Fruit fly (Drosophila melanogaster) whole organism, embryonic: ENCODE data around the gene PolG2.
A peak's percentile ranks its signal among the peaks of the same experiment; 100 is the strongest.

Experiments
- CG10462 ChIP-seq: fragments of 200-800 bp; sonication (Bioruptor generic); optimal IDR thresholded peaks from 2 replicates; lab custom pipeline; 2016; ENCODE audit warnings: missing biosample characterization, missing genetic modification characterization
- CG10654 ChIP-seq: fragments of 200-800 bp; sonication (Bioruptor generic); optimal IDR thresholded peaks from 2 replicates; lab custom pipeline; 2016; ENCODE audit warnings: missing biosample characterization, missing genetic modification characterization
- CG11504 ChIP-seq: fragments of 200-800 bp; sonication (Bioruptor generic); optimal IDR thresholded peaks from 3 replicates; lab custom pipeline; 2019; ENCODE audit warnings: missing biosample characterization, mild to moderate bottlenecking, missing genetic modification characterization, moderate library complexity
- CG11560 ChIP-seq: fragments of 200-800 bp; sonication (Bioruptor generic); IDR thresholded peaks from 3 replicates; pipeline ENCODE4 v1.3.6; 2022; ENCODE audit warnings: missing biosample characterization, missing genetic modification characterization
- CG11723 ChIP-seq: fragments of 200-800 bp; sonication (Bioruptor generic); optimal IDR thresholded peaks from 2 replicates; lab custom pipeline; 2017; ENCODE audit warnings: missing biosample characterization, mild to moderate bottlenecking, missing genetic modification characterization
- CG12071 ChIP-seq: fragments of 200-800 bp; sonication (Bioruptor generic); optimal IDR thresholded peaks from 3 replicates; lab custom pipeline; 2018; ENCODE audit warnings: missing biosample characterization, mild to moderate bottlenecking, missing genetic modification characterization
- CG12942 ChIP-seq: fragments of 200-800 bp; sonication (Bioruptor generic); optimal IDR thresholded peaks from 3 replicates; lab custom pipeline; 2016; ENCODE audit warnings: missing biosample characterization, missing genetic modification characterization
- CG13287 ChIP-seq: fragments of 200-800 bp; sonication (Bioruptor generic); IDR thresholded peaks from 2 replicates; pipeline ENCODE4 v1.3.6; 2022; ENCODE audit warnings: missing biosample characterization, missing genetic modification characterization; ENCODE audit not compliant: partially characterized antibody
- CG15479 ChIP-seq: fragments of 200-800 bp; sonication (Bioruptor generic); optimal IDR thresholded peaks from 3 replicates; lab custom pipeline; 2019; ENCODE audit warnings: missing biosample characterization, mild to moderate bottlenecking, missing genetic modification characterization, moderate library complexity
- CG16815 ChIP-seq: fragments of 200-800 bp; sonication (Bioruptor generic); optimal IDR thresholded peaks from 3 replicates; lab custom pipeline; 2017; ENCODE audit warnings: missing biosample characterization, mild to moderate bottlenecking, missing genetic modification characterization
- CG17612 ChIP-seq: fragments of 200-800 bp; sonication (Bioruptor generic); IDR thresholded peaks from 2 replicates; pipeline ENCODE4 v1.3.6; 2022; ENCODE audit warnings: missing biosample characterization, missing genetic modification characterization
- CG1792 ChIP-seq: fragments of 200-800 bp; sonication (Bioruptor generic); optimal IDR thresholded peaks from 2 replicates; lab custom pipeline; 2016; ENCODE audit warnings: missing biosample characterization, missing genetic modification characterization
- CG18764 ChIP-seq: fragments of 200-800 bp; sonication (Bioruptor generic); optimal IDR thresholded peaks from 3 replicates; lab custom pipeline; 2016; ENCODE audit warnings: missing biosample characterization, missing genetic modification characterization
- CG2199 ChIP-seq: fragments of 200-800 bp; sonication (Bioruptor generic); IDR thresholded peaks from 3 replicates; pipeline ENCODE4 v1.3.6; 2022; ENCODE audit warnings: missing biosample characterization, missing genetic modification characterization
- CG2712 ChIP-seq: fragments of 200-800 bp; optimal IDR thresholded peaks from 3 replicates; lab custom pipeline; 2019; ENCODE audit warnings: missing biosample characterization, mild to moderate bottlenecking, missing genetic modification characterization, moderate library complexity
- CG30431 ChIP-seq: fragments of 200-800 bp; sonication (Bioruptor generic); optimal IDR thresholded peaks from 2 replicates; lab custom pipeline; 2017; ENCODE audit warnings: missing biosample characterization, missing genetic modification characterization
- CG4328 ChIP-seq: fragments of 200-800 bp; sonication (Bioruptor generic); optimal IDR thresholded peaks from 3 replicates; lab custom pipeline; 2017; ENCODE audit warnings: missing biosample characterization, missing genetic modification reagents, missing genetic modification characterization
- CG4404 ChIP-seq: fragments of 200-800 bp; sonication (Bioruptor generic); IDR thresholded peaks from 2 replicates; pipeline ENCODE4 v1.3.6; 2022; ENCODE audit warnings: missing biosample characterization, missing genetic modification characterization
- CG4424 ChIP-seq: fragments of 200-800 bp; sonication (Bioruptor generic); optimal IDR thresholded peaks from 3 replicates; lab custom pipeline; 2016; ENCODE audit warnings: missing biosample characterization, missing genetic modification characterization
- CG6175 ChIP-seq: fragments of 200-800 bp; sonication (Bioruptor generic); IDR thresholded peaks from 3 replicates; pipeline ENCODE4 v1.3.6; 2022; ENCODE audit warnings: missing biosample characterization, missing genetic modification characterization
- CG6272 ChIP-seq: fragments of 200-800 bp; sonication (Bioruptor generic); IDR thresholded peaks from 2 replicates; pipeline ENCODE4 v1.3.6; 2022; ENCODE audit warnings: missing biosample characterization, missing genetic modification characterization
- CG8924 ChIP-seq: fragments of 200-800 bp; optimal IDR thresholded peaks from 3 replicates; lab custom pipeline; 2019; ENCODE audit warnings: missing biosample characterization, mild to moderate bottlenecking, missing genetic modification characterization, moderate library complexity
- CoRest ChIP-seq: fragments of 200-800 bp; sonication (Bioruptor generic); optimal IDR thresholded peaks from 3 replicates; lab custom pipeline; 2018; ENCODE audit warnings: missing biosample characterization, mild to moderate bottlenecking, missing genetic modification characterization, moderate library complexity
- D19A ChIP-seq: fragments of 200-800 bp; optimal IDR thresholded peaks from 3 replicates; lab custom pipeline; 2019; ENCODE audit warnings: missing biosample characterization, mild to moderate bottlenecking, missing genetic modification characterization, moderate library complexity
- H15 ChIP-seq: fragments of 200-800 bp; sonication (Bioruptor generic); IDR thresholded peaks from 3 replicates; pipeline ENCODE4 v1.3.6; 2022; ENCODE audit warnings: missing biosample characterization, missing genetic modification characterization
- Lhr ChIP-seq: fragments of 200-800 bp; sonication (Bioruptor generic); optimal IDR thresholded peaks from 3 replicates; lab custom pipeline; 2017; ENCODE audit warnings: mild to moderate bottlenecking, missing biosample characterization, missing genetic modification reagents, missing genetic modification characterization
- NC2α ChIP-seq: fragments of 200-800 bp; sonication (Bioruptor generic); optimal IDR thresholded peaks from 2 replicates; lab custom pipeline; 2016; ENCODE audit warnings: missing biosample characterization, missing genetic modification characterization
- Nf-YB ChIP-seq: fragments of 200-800 bp; sonication (Bioruptor generic); optimal IDR thresholded peaks from 3 replicates; lab custom pipeline; 2019; ENCODE audit warnings: missing biosample characterization, mild to moderate bottlenecking, missing genetic modification characterization, moderate library complexity
- Xrp1 ChIP-seq: fragments of 200-800 bp; sonication (Bioruptor generic); IDR thresholded peaks from 2 replicates; pipeline ENCODE4 v1.3.6; 2022; ENCODE audit warnings: missing biosample characterization, missing genetic modification characterization
- ab ChIP-seq: fragments of 200-800 bp; sonication (Bioruptor generic); optimal IDR thresholded peaks from 2 replicates; lab custom pipeline; 2016; ENCODE audit warnings: missing biosample characterization, missing genetic modification characterization
- ac ChIP-seq: fragments of 200-800 bp; sonication (Bioruptor generic); optimal IDR thresholded peaks from 3 replicates; lab custom pipeline; 2017; ENCODE audit warnings: missing biosample characterization, mild to moderate bottlenecking, missing genetic modification characterization
- ash1 ChIP-seq: fragments of 200-800 bp; sonication (Bioruptor generic); optimal IDR thresholded peaks from 2 replicates; lab custom pipeline; 2018; ENCODE audit warnings: missing biosample characterization, mild to moderate bottlenecking, missing genetic modification characterization
- ato ChIP-seq: fragments of 200-800 bp; sonication (Bioruptor generic); IDR thresholded peaks from 2 replicates; pipeline ENCODE4 v1.3.6; 2022; ENCODE audit warnings: missing biosample characterization, missing genetic modification characterization; ENCODE audit not compliant: partially characterized antibody
- cad ChIP-seq: fragments of >200 bp; optimal IDR thresholded peaks from 2 replicates; lab custom pipeline; 2017; ENCODE audit warnings: missing biosample characterization, missing genetic modification characterization
- ems ChIP-seq: fragments of 200-800 bp; sonication (Bioruptor generic); optimal IDR thresholded peaks from 3 replicates; lab custom pipeline; 2016; ENCODE audit warnings: missing biosample characterization, missing genetic modification characterization
- grn ChIP-seq: fragments of 200-800 bp; sonication (Bioruptor generic); optimal IDR thresholded peaks from 3 replicates; lab custom pipeline; 2017; ENCODE audit warnings: missing biosample characterization, missing genetic modification characterization
- klu ChIP-seq: fragments of 200-800 bp; sonication (Bioruptor generic); IDR thresholded peaks from 2 replicates; pipeline ENCODE4 v1.3.6; 2022; ENCODE audit warnings: missing biosample characterization, missing genetic modification characterization
- lbe ChIP-seq: fragments of 200-800 bp; sonication (Bioruptor generic); optimal IDR thresholded peaks from 2 replicates; lab custom pipeline; 2016; ENCODE audit warnings: missing biosample characterization, mild to moderate bottlenecking, missing genetic modification characterization
- lola ChIP-seq, 3 experiments: fragments of >200 bp in 2 of 3; fragments of 200-800 bp in 1 of 3; sonication (Bioruptor generic) in 1 of 3; optimal IDR thresholded peaks; 2 replicates each; lab custom pipeline; 2017 to 2019; ENCODE audit warnings: missing biosample characterization in 3 of 3, missing genetic modification characterization in 3 of 3, mild to moderate bottlenecking in 1 of 3, moderate library complexity in 1 of 3
- maf-S ChIP-seq: fragments of 200-800 bp; sonication (Bioruptor generic); optimal IDR thresholded peaks from 2 replicates; lab custom pipeline; 2016; ENCODE audit warnings: missing biosample characterization, missing genetic modification characterization
- nerfin-2 ChIP-seq: fragments of 200-800 bp; sonication (Bioruptor generic); IDR thresholded peaks from 2 replicates; pipeline ENCODE4 v1.3.6; 2022; ENCODE audit warnings: missing biosample characterization, missing genetic modification characterization; ENCODE audit not compliant: partially characterized antibody
- onecut ChIP-seq: fragments of 200-800 bp; sonication (Bioruptor generic); IDR thresholded peaks from 2 replicates; pipeline ENCODE4 v1.3.6; 2022; ENCODE audit warnings: missing biosample characterization, missing genetic modification characterization
- peb ChIP-seq: fragments of 200-800 bp; sonication (Bioruptor generic); IDR thresholded peaks from 2 replicates; pipeline ENCODE4 v1.3.6; 2022; ENCODE audit warnings: missing biosample characterization, missing genetic modification characterization
- prd ChIP-seq, 3 experiments: fragments of >200 bp in 2 of 3; fragments of 200-800 bp in 1 of 3; sonication (Bioruptor generic) in 1 of 3; optimal IDR thresholded peaks in 2 of 3; IDR thresholded peaks in 1 of 3; 2 replicates in 2 of 3; 3 replicates in 1 of 3; pipeline versions ENCODE4 v1.3.6 to Lab custom; 2017 to 2022; ENCODE audit warnings: missing biosample characterization in 1 of 3, missing genetic modification characterization in 1 of 3
- rib ChIP-seq: fragments of 200-800 bp; sonication (Bioruptor generic); IDR thresholded peaks from 2 replicates; pipeline ENCODE4 v1.3.6; 2022; ENCODE audit warnings: missing biosample characterization, missing genetic modification characterization
- sc ChIP-seq, 3 experiments: fragments of >200 bp in 2 of 3; fragments of 200-800 bp in 1 of 3; sonication (Bioruptor generic) in 1 of 3; optimal IDR thresholded peaks; 2 replicates in 2 of 3; 3 replicates in 1 of 3; lab custom pipeline; 2017; ENCODE audit warnings: mild to moderate bottlenecking in 1 of 3, missing biosample characterization in 1 of 3, missing genetic modification characterization in 1 of 3, missing genetic modification reagents in 1 of 3
- sd ChIP-seq: fragments of 200-800 bp; sonication (Bioruptor generic); optimal IDR thresholded peaks from 3 replicates; lab custom pipeline; 2018; ENCODE audit warnings: missing biosample characterization, mild to moderate bottlenecking, missing genetic modification characterization, moderate library complexity
- tap ChIP-seq: fragments of 200-800 bp; optimal IDR thresholded peaks from 3 replicates; lab custom pipeline; 2019; ENCODE audit warnings: missing biosample characterization, mild to moderate bottlenecking, missing genetic modification characterization, moderate library complexity
- wek ChIP-seq: fragments of 200-800 bp; sonication (Bioruptor generic); optimal IDR thresholded peaks from 3 replicates; lab custom pipeline; 2018; ENCODE audit warnings: missing biosample characterization, mild to moderate bottlenecking, missing genetic modification characterization, moderate library complexity
- zfh1 ChIP-seq: fragments of 200-800 bp; sonication (Bioruptor generic); IDR thresholded peaks from 3 replicates; pipeline ENCODE4 v1.3.6; 2022; ENCODE audit warnings: missing biosample characterization, missing genetic modification characterization

PolG2 gene

DNA sequence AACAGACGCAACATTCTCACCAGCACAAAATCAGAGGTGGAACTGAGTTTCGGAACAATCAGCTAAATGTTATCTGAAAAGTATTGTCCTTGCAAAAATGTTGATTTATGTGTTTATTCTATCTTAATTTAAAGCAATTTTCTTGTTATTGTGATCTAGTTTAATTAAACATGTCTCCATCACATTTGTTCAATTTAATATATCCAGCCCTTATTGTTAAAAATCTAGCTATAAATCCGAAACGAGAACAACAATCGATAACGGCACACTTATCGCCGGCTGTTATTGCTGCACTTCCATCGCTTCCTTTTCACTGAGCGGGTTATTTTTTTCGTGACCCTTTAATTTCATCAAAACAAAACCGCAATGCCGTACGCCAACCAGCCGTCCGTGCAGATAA, at the start of gene PolG2, which contains the start of the genes GatC and Polr2C (continued):
- TF ChIP-seq CG15479 (GFP tag; lab: Kevin White, UChicago): no peak
- TF ChIP-seq wek (GFP tag; lab: Kevin White, UChicago): no peak
- no peak for TF ChIP-seq CG12071
- TF ChIP-seq Nf-YB (GFP tag; lab: Kevin White, UChicago): no peak
- no peak for TF ChIP-seq grn (GFP tag; lab: Kevin White, UChicago)
- no peak for TF ChIP-seq NC2α (GFP tag; lab: Kevin White, UChicago)
- TF ChIP-seq CG4424: peak; percentile 6
- TF ChIP-seq CoRest (tag; lab: Kevin White, UChicago): peak; percentile 56
- TF ChIP-seq sc (optimal IDR thresholded peaks at IDR 0.05; lab: Kevin White, UChicago): no peak
- TF ChIP-seq sc (GFP tag; optimal IDR thresholded peaks at IDR 0.05; lab: Kevin White, UChicago): no peak
- TF ChIP-seq CG4404 (GFP tag; lab: Robert Waterston, UW): no peak
- no peak for TF ChIP-seq ac
- TF ChIP-seq CG17612 (GFP tag; lab: Robert Waterston, UW): no peak
- peak; percentile 26 for TF ChIP-seq Lhr (GFP tag; lab: Kevin White, UChicago)
- TF ChIP-seq lola (GFP tag; optimal IDR thresholded peaks at IDR 0.05; lab: Kevin White, UChicago): peak in 1 of 3 experiments; percentile 39
- TF ChIP-seq maf-S: peak; percentile 43
- no peak for TF ChIP-seq Xrp1 (GFP tag; lab: Robert Waterston, UW)
- TF ChIP-seq CG12942 (GFP tag; lab: Kevin White, UChicago): peak; percentile 11
- no peak for TF ChIP-seq CG30431 (GFP tag; lab: Kevin White, UChicago)
- TF ChIP-seq sd: no peak
- TF ChIP-seq prd (optimal IDR thresholded peaks at IDR 0.05; lab: Kevin White, UChicago): no peak
- TF ChIP-seq prd (GFP tag; IDR thresholded peaks at IDR 0.05; lab: Robert Waterston, UW): peak; percentile 47; the same call in 2 of the 3 replicates
- no peak for TF ChIP-seq CG6175 (GFP tag; lab: Robert Waterston, UW)
- no peak for TF ChIP-seq ems (GFP tag; lab: Kevin White, UChicago)
- TF ChIP-seq peb (GFP tag; lab: Robert Waterston, UW): no peak
- no peak for TF ChIP-seq onecut (GFP tag; lab: Robert Waterston, UW)
- no peak for TF ChIP-seq klu (GFP tag; lab: Robert Waterston, UW)
- TF ChIP-seq CG11723 (GFP tag; lab: Kevin White, UChicago): no peak
- TF ChIP-seq CG6272: no peak
- peak; percentile 81 for TF ChIP-seq nerfin-2
- TF ChIP-seq CG2199 (GFP tag; lab: Robert Waterston, UW): no peak
- TF ChIP-seq CG11560: no peak
- no peak for TF ChIP-seq lbe (GFP tag; lab: Kevin White, UChicago)
- TF ChIP-seq ab (GFP tag; lab: Kevin White, UChicago): peak; percentile 14
- no peak for TF ChIP-seq CG16815 (GFP tag; lab: Kevin White, UChicago)
- TF ChIP-seq CG10462 (GFP tag; lab: Kevin White, UChicago): peak; percentile 16
- TF ChIP-seq CG2712 (tag; lab: Kevin White, UChicago): peak; percentile 41
- TF ChIP-seq CG13287: peak; percentile 89
- no peak for TF ChIP-seq CG1792 (GFP tag; lab: Kevin White, UChicago)
- TF ChIP-seq CG4328 (GFP tag; lab: Kevin White, UChicago): no peak
- TF ChIP-seq D19A (tag; lab: Kevin White, UChicago): no peak
- TF ChIP-seq CG8924: peak; percentile 45
- TF ChIP-seq H15 (GFP tag; lab: Robert Waterston, UW): no peak
- TF ChIP-seq CG18764: no peak
- TF ChIP-seq ato: peak; percentile 87
- no peak for TF ChIP-seq rib
- peak; percentile 52; the same call in 1 of the 3 replicates for TF ChIP-seq zfh1 (GFP tag; lab: Robert Waterston, UW)
- TF ChIP-seq CG10654 (GFP tag; lab: Kevin White, UChicago): no peak
- TF ChIP-seq CG11504 (tag; lab: Kevin White, UChicago): no peak
- TF ChIP-seq tap: no peak
- TF ChIP-seq ash1 (GFP tag; lab: Kevin White, UChicago): no peak
- TF ChIP-seq cad (GFP tag; lab: Kevin White, UChicago): no peak
